Worm (Caenorhabditis elegans) whole organism, early embryonic: ENCODE results near the gene fubl-2.

Experiments
- B0310.2 ChIP-seq: sonication (generic microtip); optimal IDR thresholded peaks from 2 replicates; lab custom pipeline; 2016; ENCODE audit warnings: mild to moderate bottlenecking, missing genetic modification characterization, missing compliant biosample characterization
- F13C5.2 ChIP-seq: sonication (generic microtip); optimal IDR thresholded peaks from 2 replicates; lab custom pipeline; 2017; ENCODE audit warnings: mild to moderate bottlenecking, missing genetic modification characterization, inconsistent platforms, missing compliant biosample characterization
- aly-1 ChIP-seq: sonication (generic microtip); optimal IDR thresholded peaks from 2 replicates; lab custom pipeline; 2016; ENCODE audit warnings: missing genetic modification characterization, missing compliant biosample characterization
- ama-1 ChIP-seq: fragments of 150-350 bp; optimal IDR thresholded peaks from 2 replicates; lab custom pipeline; 2014
- ceh-13 ChIP-seq: fragments of 200-800 bp; sonication (Bioruptor generic); optimal IDR thresholded peaks from 2 replicates; lab custom pipeline; 2018; ENCODE audit warnings: mild to moderate bottlenecking, missing genetic modification characterization, missing compliant biosample characterization
- ceh-36 ChIP-seq: sonication (generic microtip); optimal IDR thresholded peaks from 2 replicates; lab custom pipeline; 2016; ENCODE audit warnings: missing genetic modification characterization, inconsistent platforms, missing compliant biosample characterization
- flt-1 ChIP-seq: fragments of 200-800 bp; sonication (Bioruptor generic); IDR thresholded peaks from 2 replicates; pipeline ENCODE4 v1.3.6; 2022; ENCODE audit warnings: missing genetic modification characterization, missing compliant biosample characterization
- hmg-4 ChIP-seq: fragments of 200-800 bp; sonication (Bioruptor generic); optimal IDR thresholded peaks from 2 replicates; lab custom pipeline; 2018; ENCODE audit warnings: mild to moderate bottlenecking, missing genetic modification characterization, missing compliant biosample characterization
- scrt-1 ChIP-seq: fragments of 200-800 bp; sonication (Bioruptor generic); IDR thresholded peaks from 2 replicates; pipeline ENCODE4 v1.3.6; 2022; ENCODE audit warnings: missing genetic modification characterization, missing compliant biosample characterization
- sea-1 ChIP-seq: fragments of 200-800 bp; sonication (Bioruptor generic); conservative IDR thresholded peaks from 2 replicates; pipeline ENCODE4 v1.3.6; 2022; ENCODE audit warnings: missing genetic modification characterization, missing compliant biosample characterization
- tbx-11 ChIP-seq: fragments of 200-800 bp; sonication (Bioruptor generic); IDR thresholded peaks from 2 replicates; pipeline ENCODE4 v1.3.6; 2022; ENCODE audit warnings: missing genetic modification characterization, missing compliant biosample characterization
- tbx-37 ChIP-seq: fragments of 200-800 bp; sonication (Bioruptor generic); conservative IDR thresholded peaks from 2 replicates; pipeline ENCODE4 v1.3.6; 2022; ENCODE audit warnings: missing genetic modification reagents, missing genetic modification characterization, missing compliant biosample characterization
- tra-4 ChIP-seq: sonication (generic microtip); optimal IDR thresholded peaks from 2 replicates; lab custom pipeline; 2017; ENCODE audit warnings: missing genetic modification characterization, missing compliant biosample characterization

DNA sequence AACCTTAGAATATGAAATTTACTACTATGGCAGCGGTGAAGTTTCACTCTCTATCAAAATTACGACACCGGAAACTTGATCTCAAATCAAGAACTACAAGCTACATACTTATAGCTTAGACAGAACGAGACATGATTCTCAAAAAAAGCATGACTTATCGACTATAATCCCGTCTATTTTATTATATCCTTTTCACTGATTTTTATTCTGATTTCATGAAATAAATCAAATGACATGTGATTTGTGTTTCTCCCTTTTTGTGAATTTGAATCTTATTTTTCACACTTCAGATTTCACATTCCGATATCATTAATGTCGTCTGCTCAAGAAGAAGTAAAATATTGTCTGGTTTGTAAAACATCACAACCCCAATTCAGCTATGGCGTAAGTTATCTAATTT lies 12.5 kb upstream of the fubl-2 start, which contains the start of gene ZK418.11:
- no peak for TF ChIP-seq tbx-11 (GFP tag; lab: Robert Waterston, UW)
- TF ChIP-seq tbx-37 (GFP tag; lab: Robert Waterston, UW): no peak
- no peak for TF ChIP-seq ama-1
- no peak for TF ChIP-seq flt-1
- TF ChIP-seq aly-1 (tag; lab: Kevin White, UChicago): no peak
- no peak for TF ChIP-seq hmg-4 (GFP tag; lab: Kevin White, UChicago)
- TF ChIP-seq B0310.2: no peak
- TF ChIP-seq ceh-13 (GFP tag; lab: Kevin White, UChicago): no peak
- no peak for TF ChIP-seq sea-1 (GFP tag; lab: Robert Waterston, UW)
- TF ChIP-seq ceh-36: no peak
- no peak for TF ChIP-seq scrt-1 (GFP tag; lab: Robert Waterston, UW)
- TF ChIP-seq tra-4 (tag; lab: Kevin White, UChicago): no peak
- no peak for TF ChIP-seq F13C5.2
